Fruit fly (Drosophila melanogaster) whole organism, wandering third instar larva: Measurements from ENCODE around the gene CG3281.
A peak's percentile ranks its signal among the peaks of the same experiment; 100 is the strongest.

Experiments
- Abd-B ChIP-seq: fragments of >200 bp; optimal IDR thresholded peaks from 2 replicates; lab custom pipeline; 2017; ENCODE audit warnings: missing biosample characterization, missing genetic modification characterization
- CG32264 ChIP-seq: fragments of 200-800 bp; sonication (Bioruptor generic); optimal IDR thresholded peaks from 2 replicates; lab custom pipeline; 2016; ENCODE audit warnings: missing biosample characterization, missing genetic modification characterization
- CG9705 ChIP-seq: fragments of 200-800 bp; sonication (Bioruptor generic); optimal IDR thresholded peaks from 2 replicates; lab custom pipeline; 2018; ENCODE audit warnings: missing biosample characterization, mild to moderate bottlenecking, missing genetic modification characterization
- CrebA ChIP-seq: fragments of 200-800 bp; sonication (Bioruptor generic); optimal IDR thresholded peaks from 2 replicates; lab custom pipeline; 2016; ENCODE audit warnings: missing biosample characterization, mild to moderate bottlenecking, missing genetic modification characterization, borderline replicate concordance
- Dfd ChIP-seq: fragments of >200 bp; optimal IDR thresholded peaks from 2 replicates; lab custom pipeline; 2017; ENCODE audit warnings: missing biosample characterization, missing genetic modification characterization
- Dif ChIP-seq: fragments of 200-275, 200-300 bp; sonication (Bioruptor generic); optimal IDR thresholded peaks from 2 replicates; lab custom pipeline; 2018; ENCODE audit warnings: missing biosample characterization, missing genetic modification characterization; ENCODE audit not compliant: partially characterized antibody
- GATAd ChIP-seq: sonication (Bioruptor generic); optimal IDR thresholded peaks from 2 replicates; lab custom pipeline; 2016; ENCODE audit warnings: missing biosample characterization, missing genetic modification characterization
- HLH106 ChIP-seq: fragments of 200-800 bp; optimal IDR thresholded peaks from 3 replicates; lab custom pipeline; 2019; ENCODE audit warnings: missing biosample characterization, mild to moderate bottlenecking, missing genetic modification characterization, moderate library complexity
- Hnf4 ChIP-seq: fragments of 200-800 bp; sonication (Bioruptor generic); optimal IDR thresholded peaks from 2 replicates; lab custom pipeline; 2016; ENCODE audit warnings: missing biosample characterization, mild to moderate bottlenecking, missing genetic modification characterization
- Hr78 ChIP-seq: fragments of >200 bp; optimal IDR thresholded peaks from 2 replicates; lab custom pipeline; 2017; ENCODE audit warnings: missing biosample characterization, missing genetic modification characterization
- Hr83 ChIP-seq: fragments of 200-300 bp; sonication (Bioruptor generic); optimal IDR thresholded peaks from 2 replicates; lab custom pipeline; 2016; ENCODE audit warnings: missing biosample characterization, mild to moderate bottlenecking, missing genetic modification characterization, moderate library complexity; ENCODE audit not compliant: poor library complexity, severe bottlenecking
- Jra ChIP-seq: sonication (Bioruptor generic); optimal IDR thresholded peaks from 2 replicates; lab custom pipeline; 2016; ENCODE audit warnings: missing biosample characterization, missing genetic modification characterization
- Mio ChIP-seq: sonication (Bioruptor generic); optimal IDR thresholded peaks from 2 replicates; lab custom pipeline; 2016; ENCODE audit warnings: missing biosample characterization, missing genetic modification characterization
- Myc ChIP-seq: fragments of >200 bp; optimal IDR thresholded peaks from 2 replicates; lab custom pipeline; 2017
- N ChIP-seq: fragments of >200 bp; optimal IDR thresholded peaks from 2 replicates; lab custom pipeline; 2018; ENCODE audit warnings: missing biosample characterization, missing external identifiers, missing genetic modification characterization
- OdsH ChIP-seq: fragments of 200-800 bp; sonication (Bioruptor generic); optimal IDR thresholded peaks from 2 replicates; lab custom pipeline; 2016; ENCODE audit warnings: missing biosample characterization, mild to moderate bottlenecking, missing genetic modification characterization
- Rel ChIP-seq, 2 experiments: fragments of 200-800 bp; sonication (Bioruptor generic) in 1 of 2; optimal IDR thresholded peaks; 2 replicates in 1 of 2; 3 replicates in 1 of 2; lab custom pipeline; 2016 to 2019; ENCODE audit warnings: mild to moderate bottlenecking in 2 of 2, missing biosample characterization in 2 of 2, missing genetic modification characterization in 2 of 2, moderate library complexity in 1 of 2
- Sp1 ChIP-seq: fragments of 200-800 bp; sonication (Bioruptor generic); optimal IDR thresholded peaks from 3 replicates; lab custom pipeline; 2019; ENCODE audit warnings: missing biosample characterization, mild to moderate bottlenecking, missing genetic modification characterization, moderate library complexity
- Vsx2 ChIP-seq: fragments of 200-300, 225-300 bp; sonication (Bioruptor generic); optimal IDR thresholded peaks from 2 replicates; lab custom pipeline; 2018; ENCODE audit warnings: missing biosample characterization, missing genetic modification characterization; ENCODE audit not compliant: partially characterized antibody
- br ChIP-seq: fragments of 200-800 bp; sonication (Bioruptor generic); optimal IDR thresholded peaks from 2 replicates; lab custom pipeline; 2016; ENCODE audit warnings: missing biosample characterization, missing genetic modification characterization
- brk ChIP-seq: fragments of 200-800 bp; sonication (Bioruptor generic); optimal IDR thresholded peaks from 2 replicates; lab custom pipeline; 2016; ENCODE audit warnings: missing biosample characterization, mild to moderate bottlenecking, missing genetic modification characterization
- dl ChIP-seq, 2 experiments: fragments of 175-275, 200-275 bp in 1 of 2; fragments of 200-275 bp in 1 of 2; sonication (Bioruptor generic); optimal IDR thresholded peaks; lab custom pipeline; 2018; ENCODE audit warnings: mild to moderate bottlenecking in 2 of 2, missing biosample characterization in 2 of 2, missing genetic modification characterization in 2 of 2, moderate library complexity in 2 of 2; ENCODE audit not compliant: partially characterized antibody in 2 of 2, insufficient read depth in 1 of 2
- dmrt93B ChIP-seq: fragments of 200-800 bp; sonication (Bioruptor generic); optimal IDR thresholded peaks from 2 replicates; lab custom pipeline; 2018; ENCODE audit warnings: missing biosample characterization, mild to moderate bottlenecking, missing genetic modification characterization
- dsf ChIP-seq: sonication (Bioruptor generic); optimal IDR thresholded peaks from 2 replicates; lab custom pipeline; 2016; ENCODE audit warnings: missing biosample characterization, missing genetic modification characterization, borderline replicate concordance
- ey ChIP-seq: fragments of 200-800 bp; sonication (Bioruptor generic); optimal IDR thresholded peaks from 2 replicates; lab custom pipeline; 2016; ENCODE audit warnings: missing biosample characterization, missing genetic modification characterization
- foxo ChIP-seq, 2 experiments: fragments of 200-800 bp; sonication (Bioruptor generic); optimal IDR thresholded peaks; 2 replicates in 1 of 2; 3 replicates in 1 of 2; lab custom pipeline; 2016 to 2017; ENCODE audit warnings: missing biosample characterization in 2 of 2, missing genetic modification characterization in 2 of 2
- fru ChIP-seq: fragments of 200-800 bp; sonication (Bioruptor generic); optimal IDR thresholded peaks from 3 replicates; lab custom pipeline; 2016; ENCODE audit warnings: missing biosample characterization, mild to moderate bottlenecking, missing genetic modification characterization
- h ChIP-seq: fragments of 200-800 bp; sonication (Bioruptor generic); optimal IDR thresholded peaks from 3 replicates; lab custom pipeline; 2016; ENCODE audit warnings: missing biosample characterization, mild to moderate bottlenecking, missing genetic modification characterization
- jim ChIP-seq: fragments of 175-275, 200-325 bp; sonication (Bioruptor generic); optimal IDR thresholded peaks from 2 replicates; lab custom pipeline; 2016; ENCODE audit warnings: missing biosample characterization, mild to moderate bottlenecking, missing genetic modification characterization
- lola ChIP-seq: fragments of >200 bp; optimal IDR thresholded peaks from 2 replicates; lab custom pipeline; 2017; ENCODE audit warnings: missing biosample characterization, missing genetic modification characterization
- pan ChIP-seq: fragments of >200 bp; optimal IDR thresholded peaks from 2 replicates; lab custom pipeline; 2017
- psq ChIP-seq: fragments of 200-800 bp; sonication (Bioruptor generic); optimal IDR thresholded peaks from 3 replicates; lab custom pipeline; 2017; ENCODE audit warnings: missing biosample characterization, mild to moderate bottlenecking, missing genetic modification characterization, moderate library complexity
- rgr ChIP-seq: fragments of 200-800 bp; sonication (Bioruptor generic); optimal IDR thresholded peaks from 3 replicates; lab custom pipeline; 2016; ENCODE audit warnings: missing biosample characterization, mild to moderate bottlenecking, missing genetic modification characterization
- sage ChIP-seq: fragments of 200-800 bp; sonication (Bioruptor generic); optimal IDR thresholded peaks from 2 replicates; lab custom pipeline; 2016; ENCODE audit warnings: missing biosample characterization, mild to moderate bottlenecking, missing genetic modification characterization
- sv ChIP-seq: fragments of 200-800 bp; sonication (Bioruptor generic); optimal IDR thresholded peaks from 3 replicates; lab custom pipeline; 2016; ENCODE audit warnings: missing biosample characterization, missing genetic modification characterization
- tai ChIP-seq: sonication (Bioruptor generic); optimal IDR thresholded peaks from 2 replicates; lab custom pipeline; 2016; ENCODE audit warnings: missing biosample characterization, missing genetic modification characterization
- usp ChIP-seq: fragments of >200 bp; optimal IDR thresholded peaks from 2 replicates; lab custom pipeline; 2017; ENCODE audit warnings: missing biosample characterization, missing genetic modification characterization
- woc ChIP-seq: sonication (Bioruptor generic); optimal IDR thresholded peaks from 2 replicates; lab custom pipeline; 2016; ENCODE audit warnings: missing biosample characterization, mild to moderate bottlenecking, missing genetic modification characterization

The CG3281 gene

dm6 chr3R:11981962-11982361 lies 19.4 kb upstream of the CG3281 start, which contains the start of gene CG12224:
Gene CG12224, minus strand, starts transcription at chr3R:11982062.
- TF ChIP-seq foxo (GFP tag; optimal IDR thresholded peaks at IDR 0.05; lab: Kevin White, UChicago) (no peak), Hr83 (GFP tag; lab: Kevin White, UChicago) (no peak), br (GFP tag; lab: Kevin White, UChicago) (no peak), Abd-B (GFP tag; lab: Kevin White, UChicago) (no peak), psq (GFP tag; lab: Kevin White, UChicago) (no peak), woc (GFP tag; lab: Kevin White, UChicago) (no peak), Hnf4 (GFP tag; lab: Kevin White, UChicago) (no peak), dsf (GFP tag; lab: Kevin White, UChicago) (no peak), brk (GFP tag; lab: Kevin White, UChicago) (no peak), dl (GFP tag; optimal IDR thresholded peaks at IDR 0.05; lab: Kevin White, UChicago; ENCODE audit: insufficient read depth in 1 of 2, partially characterized antibody in 2 of 2) (no peak), OdsH (GFP tag; lab: Kevin White, UChicago) (no peak), N (GFP tag; lab: Kevin White, UChicago) (no peak), Myc (lab: Kevin White, UChicago) (no peak), jim (GFP tag; lab: Kevin White, UChicago) (no peak), CG32264 (GFP tag; lab: Kevin White, UChicago) (no peak), CrebA (no peak), GATAd (GFP tag; lab: Kevin White, UChicago) (no peak)
- TF ChIP-seq, all 38 proteins: peak for 0

DNA sequence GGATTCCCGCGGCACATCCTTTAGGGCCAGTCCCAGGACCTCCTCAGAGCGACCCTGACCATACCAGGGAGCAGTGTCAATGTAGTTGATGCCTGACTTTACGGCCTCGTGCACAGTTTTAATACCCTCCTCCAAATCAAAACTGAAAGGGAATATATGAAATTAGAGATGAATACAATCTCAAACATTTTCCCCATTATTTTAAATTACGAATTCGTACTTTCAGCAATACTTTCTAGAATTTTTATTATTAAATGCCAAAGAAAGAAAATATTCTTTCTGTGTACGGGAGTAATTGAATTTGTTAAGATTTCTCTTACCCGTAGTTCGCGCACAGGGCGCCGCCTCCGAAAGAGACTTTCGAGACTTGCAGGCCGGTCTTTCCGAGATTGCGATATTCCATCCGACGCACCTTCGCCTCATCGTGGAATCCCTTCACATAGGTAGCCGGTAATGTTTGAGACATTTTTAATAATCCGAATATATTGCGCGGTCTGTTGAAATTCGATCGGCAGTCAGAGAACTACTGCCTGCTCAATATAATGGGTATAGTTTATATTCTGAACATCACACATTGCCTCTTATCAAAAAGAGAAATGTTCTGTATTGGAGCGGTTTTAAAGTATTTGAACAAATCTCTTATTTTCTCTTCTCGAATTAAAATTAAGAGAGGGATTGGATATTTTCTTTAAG lies 17.4 kb upstream of the CG3281 start, which contains the start of gene CG18547:
Gene CG18547, minus strand, starts transcription at position 512 of the 693 bp plus-strand sequence.
- no peak for TF ChIP-seq pan
- TF ChIP-seq br (GFP tag; lab: Kevin White, UChicago): peak; percentile 31
- peak; percentile 29 for TF ChIP-seq psq (GFP tag; lab: Kevin White, UChicago)
- TF ChIP-seq Jra (GFP tag; lab: Kevin White, UChicago): no peak
- TF ChIP-seq rgr (GFP tag; lab: Kevin White, UChicago): peak; percentile 64
- peak; percentile 56 for TF ChIP-seq OdsH (GFP tag; lab: Kevin White, UChicago)
- peak; percentile 33 for TF ChIP-seq Sp1 (GFP tag; lab: Kevin White, UChicago)
- no peak for TF ChIP-seq tai (GFP tag; lab: Kevin White, UChicago)
- TF ChIP-seq Dfd: no peak
- TF ChIP-seq Hnf4 (GFP tag; lab: Kevin White, UChicago): peak; percentile 31
- no peak for TF ChIP-seq Hr78
- no peak for TF ChIP-seq CG9705 (GFP tag; lab: Kevin White, UChicago)
- no peak for TF ChIP-seq Mio (GFP tag; lab: Kevin White, UChicago)
- TF ChIP-seq Vsx2 (GFP tag; lab: Kevin White, UChicago): no peak
- no peak for TF ChIP-seq Rel (GFP tag; optimal IDR thresholded peaks at IDR 0.05; lab: Kevin White, UChicago)
- no peak for TF ChIP-seq Rel (tag; optimal IDR thresholded peaks at IDR 0.05; lab: Kevin White, UChicago)
- peak; percentile 25 for TF ChIP-seq woc (GFP tag; lab: Kevin White, UChicago)
- TF ChIP-seq CrebA: no peak
- no peak for TF ChIP-seq sv
- TF ChIP-seq dsf (GFP tag; lab: Kevin White, UChicago): no peak
- no peak for TF ChIP-seq dmrt93B (GFP tag; lab: Kevin White, UChicago)
- TF ChIP-seq jim (GFP tag; lab: Kevin White, UChicago): no peak
- no peak for TF ChIP-seq CG32264 (GFP tag; lab: Kevin White, UChicago)
- no peak for TF ChIP-seq GATAd (GFP tag; lab: Kevin White, UChicago)
- TF ChIP-seq HLH106: peak; percentile 56
- no peak for TF ChIP-seq N (GFP tag; lab: Kevin White, UChicago)
- no peak for TF ChIP-seq Hr83 (GFP tag; lab: Kevin White, UChicago)
- TF ChIP-seq brk (GFP tag; lab: Kevin White, UChicago): no peak
- peak; percentile 65 for TF ChIP-seq h (GFP tag; lab: Kevin White, UChicago)
- no peak for TF ChIP-seq Myc (lab: Kevin White, UChicago)
- peak; percentile 41 for TF ChIP-seq ey (GFP tag; lab: Kevin White, UChicago)
- no peak for TF ChIP-seq lola
- TF ChIP-seq usp (GFP tag; lab: Kevin White, UChicago): no peak
- peak; percentile 66 for TF ChIP-seq fru (GFP tag; lab: Kevin White, UChicago)
- peak in 1 of 2 experiments; percentile 69 for TF ChIP-seq foxo (GFP tag; optimal IDR thresholded peaks at IDR 0.05; lab: Kevin White, UChicago)
- TF ChIP-seq Abd-B (GFP tag; lab: Kevin White, UChicago): no peak
- peak in 1 of 2 experiments; percentile 1 for TF ChIP-seq dl (GFP tag; optimal IDR thresholded peaks at IDR 0.05; lab: Kevin White, UChicago; ENCODE audit: insufficient read depth in 1 of 2, partially characterized antibody in 2 of 2)
- TF ChIP-seq Dif (GFP tag; lab: Kevin White, UChicago): peak; percentile 10
- TF ChIP-seq sage (GFP tag; lab: Kevin White, UChicago): no peak
